Fruit fly (Drosophila melanogaster) whole organism, embryonic: ENCODE measurements around the gene Sgf11.
A peak's percentile ranks its signal among the peaks of the same experiment; 100 is the strongest.

Experiments used
- CG10209 ChIP-seq: fragments of 200-800 bp; sonication (Bioruptor generic); optimal IDR thresholded peaks from 3 replicates; lab custom pipeline; 2017; ENCODE audit warnings: missing biosample characterization, mild to moderate bottlenecking, missing genetic modification characterization, missing genetic modification reagents
- CG11560 ChIP-seq: fragments of 200-800 bp; sonication (Bioruptor generic); IDR thresholded peaks from 3 replicates; pipeline ENCODE4 v1.3.6; 2022; ENCODE audit warnings: missing biosample characterization, missing genetic modification characterization
- CG12769 ChIP-seq: fragments of 200-800 bp; sonication (Bioruptor generic); optimal IDR thresholded peaks from 2 replicates; lab custom pipeline; 2019; ENCODE audit warnings: missing biosample characterization, mild to moderate bottlenecking, missing genetic modification characterization, moderate library complexity
- CG13287 ChIP-seq: fragments of 200-800 bp; sonication (Bioruptor generic); IDR thresholded peaks from 2 replicates; pipeline ENCODE4 v1.3.6; 2022; ENCODE audit warnings: missing biosample characterization, missing genetic modification characterization; ENCODE audit not compliant: partially characterized antibody
- CG13424 ChIP-seq: fragments of 200-800 bp; sonication (Bioruptor generic); optimal IDR thresholded peaks from 2 replicates; lab custom pipeline; 2019; ENCODE audit warnings: missing biosample characterization, mild to moderate bottlenecking, missing genetic modification characterization, moderate library complexity
- CG1602 ChIP-seq: fragments of 200-800 bp; sonication (Bioruptor generic); optimal IDR thresholded peaks from 3 replicates; lab custom pipeline; 2016; ENCODE audit warnings: missing biosample characterization, missing genetic modification characterization
- CG1603 ChIP-seq: fragments of 200-800 bp; sonication (Bioruptor generic); optimal IDR thresholded peaks from 2 replicates; lab custom pipeline; 2019; ENCODE audit warnings: missing biosample characterization, mild to moderate bottlenecking, missing genetic modification characterization, moderate library complexity
- CG17328 ChIP-seq: fragments of 200-800 bp; sonication (Bioruptor generic); IDR thresholded peaks from 2 replicates; pipeline ENCODE4 v1.3.6; 2022; ENCODE audit warnings: missing biosample characterization, missing genetic modification characterization
- CG17802 ChIP-seq: fragments of 200-800 bp; sonication (Bioruptor generic); optimal IDR thresholded peaks from 2 replicates; lab custom pipeline; 2018; ENCODE audit warnings: missing biosample characterization, mild to moderate bottlenecking, missing genetic modification characterization, moderate library complexity
- CG2116 ChIP-seq: fragments of 200-800 bp; sonication (Bioruptor generic); optimal IDR thresholded peaks from 3 replicates; lab custom pipeline; 2018; ENCODE audit warnings: missing biosample characterization, mild to moderate bottlenecking, missing genetic modification characterization
- CG2129 ChIP-seq: fragments of 200-800 bp; sonication (Bioruptor generic); IDR thresholded peaks from 2 replicates; pipeline ENCODE4 v1.3.6; 2022; ENCODE audit warnings: missing biosample characterization, missing genetic modification characterization; ENCODE audit not compliant: partially characterized antibody
- CG2678 ChIP-seq: fragments of 200-800 bp; sonication (Bioruptor generic); optimal IDR thresholded peaks from 3 replicates; lab custom pipeline; 2019; ENCODE audit warnings: missing biosample characterization, mild to moderate bottlenecking, missing genetic modification characterization, moderate library complexity
- CG2875 ChIP-seq: fragments of 200-800 bp; sonication (Bioruptor generic); optimal IDR thresholded peaks from 2 replicates; lab custom pipeline; 2017; ENCODE audit warnings: missing biosample characterization, mild to moderate bottlenecking, missing genetic modification characterization, missing genetic modification reagents
- CG30403 ChIP-seq: fragments of 200-800 bp; sonication (Bioruptor generic); optimal IDR thresholded peaks from 3 replicates; lab custom pipeline; 2016; ENCODE audit warnings: missing biosample characterization, missing genetic modification characterization
- CG31388 ChIP-seq: fragments of 200-800 bp; sonication (Bioruptor generic); optimal IDR thresholded peaks from 2 replicates; lab custom pipeline; 2016; ENCODE audit warnings: missing biosample characterization, missing genetic modification characterization
- CG31441 ChIP-seq: fragments of 200-800 bp; sonication (Bioruptor generic); IDR thresholded peaks from 2 replicates; pipeline ENCODE4 v1.3.6; 2022; ENCODE audit warnings: missing biosample characterization, missing genetic modification characterization
- CG34422 ChIP-seq: fragments of 200-800 bp; sonication (Bioruptor generic); IDR thresholded peaks from 3 replicates; pipeline ENCODE4 v1.3.6; 2022; ENCODE audit warnings: missing biosample characterization, missing genetic modification characterization
- CG5245 ChIP-seq: fragments of 200-800 bp; sonication (Bioruptor generic); optimal IDR thresholded peaks from 3 replicates; lab custom pipeline; 2016; ENCODE audit warnings: missing biosample characterization, missing genetic modification characterization
- CG7839 ChIP-seq: fragments of 200-800 bp; sonication (Bioruptor generic); optimal IDR thresholded peaks from 3 replicates; lab custom pipeline; 2018; ENCODE audit warnings: missing biosample characterization, mild to moderate bottlenecking, missing genetic modification characterization, moderate library complexity
- CG9797 ChIP-seq: fragments of 200-800 bp; sonication (Bioruptor generic); optimal IDR thresholded peaks from 3 replicates; lab custom pipeline; 2018; ENCODE audit warnings: missing biosample characterization, mild to moderate bottlenecking, missing genetic modification characterization
- CHES-1-like ChIP-seq: fragments of 200-800 bp; sonication (Bioruptor generic); optimal IDR thresholded peaks from 2 replicates; lab custom pipeline; 2016; ENCODE audit warnings: missing biosample characterization, missing genetic modification characterization
- Chrac-16 ChIP-seq: fragments of 200-800 bp; sonication (Bioruptor generic); optimal IDR thresholded peaks from 3 replicates; lab custom pipeline; 2016; ENCODE audit warnings: missing biosample characterization, missing genetic modification characterization
- Dip3 ChIP-seq: fragments of 200-800 bp; sonication (Bioruptor generic); optimal IDR thresholded peaks from 3 replicates; lab custom pipeline; 2016; ENCODE audit warnings: missing biosample characterization, missing genetic modification characterization
- Dref ChIP-seq: fragments of 200-800 bp; sonication (Bioruptor generic); IDR thresholded peaks from 2 replicates; pipeline ENCODE4 v1.3.6; 2022; ENCODE audit warnings: missing biosample characterization, missing genetic modification characterization
- ERR ChIP-seq: fragments of 200-800 bp; sonication (Bioruptor generic); optimal IDR thresholded peaks from 2 replicates; lab custom pipeline; 2016; ENCODE audit warnings: missing biosample characterization, missing genetic modification characterization
- Fer1 ChIP-seq: fragments of 200-800 bp; sonication (Bioruptor generic); optimal IDR thresholded peaks from 2 replicates; lab custom pipeline; 2017; ENCODE audit warnings: missing biosample characterization, mild to moderate bottlenecking, missing genetic modification characterization
- GATAe ChIP-seq: fragments of 200-800 bp; sonication (Bioruptor generic); conservative IDR thresholded peaks from 2 replicates; pipeline ENCODE4 v1.3.6; 2022; ENCODE audit warnings: missing biosample characterization, missing genetic modification characterization
- HLH54F ChIP-seq: fragments of 200-800 bp; sonication (Bioruptor generic); optimal IDR thresholded peaks from 3 replicates; lab custom pipeline; 2016; ENCODE audit warnings: missing biosample characterization, missing genetic modification characterization
- HmgZ ChIP-seq: fragments of 200-800 bp; sonication (Bioruptor generic); optimal IDR thresholded peaks from 2 replicates; lab custom pipeline; 2018; ENCODE audit warnings: missing biosample characterization, mild to moderate bottlenecking, missing genetic modification characterization
- Hr3 ChIP-seq: fragments of 200-800 bp; sonication (Bioruptor generic); optimal IDR thresholded peaks from 3 replicates; lab custom pipeline; 2016; ENCODE audit warnings: missing biosample characterization, missing genetic modification characterization
- Meics ChIP-seq: fragments of 200-800 bp; sonication (Bioruptor generic); optimal IDR thresholded peaks from 2 replicates; lab custom pipeline; 2017; ENCODE audit warnings: missing biosample characterization, mild to moderate bottlenecking, missing genetic modification characterization
- Myb ChIP-seq: fragments of 200-800 bp; sonication (Bioruptor generic); optimal IDR thresholded peaks from 2 replicates; lab custom pipeline; 2016; ENCODE audit warnings: missing biosample characterization, missing genetic modification characterization
- Sry-δ ChIP-seq: fragments of 200-800 bp; sonication (Bioruptor generic); optimal IDR thresholded peaks from 2 replicates; lab custom pipeline; 2016; ENCODE audit warnings: missing biosample characterization, missing genetic modification characterization
- TFAM ChIP-seq: fragments of 200-800 bp; sonication (Bioruptor generic); optimal IDR thresholded peaks from 2 replicates; lab custom pipeline; 2017; ENCODE audit warnings: missing biosample characterization, missing genetic modification characterization, inconsistent platforms
- Trl ChIP-seq, 3 experiments: fragments of >200 bp in 2 of 3; fragments of 200-800 bp in 1 of 3; sonication (Bioruptor generic) in 1 of 3; optimal IDR thresholded peaks; 2 replicates in 1 of 3; 3 replicates in 2 of 3; lab custom pipeline; 2016 to 2017; ENCODE audit warnings: missing biosample characterization in 1 of 3, missing genetic modification characterization in 1 of 3
- ase ChIP-seq: fragments of 200-800 bp; sonication (Bioruptor generic); IDR thresholded peaks from 3 replicates; pipeline ENCODE4 v1.3.6; 2022; ENCODE audit warnings: missing biosample characterization, missing genetic modification characterization
- bcd ChIP-seq: fragments of 200-800 bp; sonication (Bioruptor generic); optimal IDR thresholded peaks from 2 replicates; lab custom pipeline; 2017; ENCODE audit warnings: missing biosample characterization, mild to moderate bottlenecking, missing genetic modification characterization
- dpn ChIP-seq, 2 experiments: fragments of 200-800 bp; sonication (Bioruptor generic); optimal IDR thresholded peaks; 3 replicates each; lab custom pipeline; 2016; ENCODE audit warnings: missing biosample characterization in 2 of 2, missing genetic modification characterization in 2 of 2
- hb ChIP-seq: fragments of 200-800 bp; sonication (Bioruptor generic); IDR thresholded peaks from 3 replicates; pipeline ENCODE4 v1.3.6; 2022; ENCODE audit warnings: missing biosample characterization, missing genetic modification characterization; ENCODE audit not compliant: partially characterized antibody
- jumu ChIP-seq: fragments of 200-800 bp; sonication (Bioruptor generic); optimal IDR thresholded peaks from 3 replicates; lab custom pipeline; 2016; ENCODE audit warnings: missing biosample characterization, missing genetic modification characterization
- kah ChIP-seq: fragments of 200-800 bp; sonication (Bioruptor generic); optimal IDR thresholded peaks from 2 replicates; lab custom pipeline; 2018; ENCODE audit warnings: missing biosample characterization, mild to moderate bottlenecking, missing genetic modification characterization
- nom ChIP-seq: fragments of 200-800 bp; sonication (Bioruptor generic); optimal IDR thresholded peaks from 2 replicates; lab custom pipeline; 2017; ENCODE audit warnings: missing biosample characterization, missing genetic modification characterization, mild to moderate bottlenecking, moderate library complexity, missing genetic modification reagents
- onecut ChIP-seq: fragments of 200-800 bp; sonication (Bioruptor generic); IDR thresholded peaks from 2 replicates; pipeline ENCODE4 v1.3.6; 2022; ENCODE audit warnings: missing biosample characterization, missing genetic modification characterization
- p53 ChIP-seq: fragments of 200-800 bp; sonication (Bioruptor generic); optimal IDR thresholded peaks from 2 replicates; lab custom pipeline; 2016; ENCODE audit warnings: missing biosample characterization, missing genetic modification characterization
- pzg ChIP-seq: fragments of 200-800 bp; sonication (Bioruptor generic); optimal IDR thresholded peaks from 3 replicates; lab custom pipeline; 2018; ENCODE audit warnings: missing biosample characterization, mild to moderate bottlenecking, missing genetic modification characterization, moderate library complexity
- sens ChIP-seq: fragments of 200-800 bp; sonication (Bioruptor generic); peaks from one replicate; lab custom pipeline; 2016; ENCODE audit warnings: missing biosample characterization, missing genetic modification characterization
- slbo ChIP-seq: fragments of 200-800 bp; sonication (Bioruptor generic); IDR thresholded peaks from 2 replicates; pipeline ENCODE4 v1.3.6; 2022; ENCODE audit warnings: missing biosample characterization, missing genetic modification characterization
- tin ChIP-seq: fragments of 200-800 bp; sonication (Bioruptor generic); optimal IDR thresholded peaks from 3 replicates; lab custom pipeline; 2016; ENCODE audit warnings: missing biosample characterization, missing genetic modification characterization
- zfh1 ChIP-seq: fragments of 200-800 bp; sonication (Bioruptor generic); IDR thresholded peaks from 3 replicates; pipeline ENCODE4 v1.3.6; 2022; ENCODE audit warnings: missing biosample characterization, missing genetic modification characterization

The Sgf11 gene

dm6 chr3L:18672986-18673633 lies 8.5 kb downstream of the Sgf11 start, which contains the start of gene Capr (continued):
- TF ChIP-seq CG2116 (GFP tag; lab: Kevin White, UChicago) (peak; percentile 93), CG9797 (peak; percentile 51), CG2129 (GFP tag; lab: Robert Waterston, UW) (peak; percentile 99), pzg (peak; percentile 93), ERR (peak; percentile 32), CG31388 (GFP tag; lab: Kevin White, UChicago) (no peak), p53 (GFP tag; lab: Kevin White, UChicago) (peak; percentile 65), Dref (GFP tag; lab: Robert Waterston, UW) (peak; percentile 99), CG2678 (tag; lab: Kevin White, UChicago) (peak; percentile 25), Myb (GFP tag; lab: Kevin White, UChicago) (peak; percentile 67), sens (peak; percentile 64), CG5245 (GFP tag; lab: Kevin White, UChicago) (peak; percentile 5), ase (GFP tag; lab: Robert Waterston, UW) (no peak), Meics (GFP tag; lab: Kevin White, UChicago) (peak; percentile 17), CG13287 (peak; percentile 100), CG2875 (GFP tag; lab: Kevin White, UChicago) (no peak), slbo (GFP tag; lab: Robert Waterston, UW) (peak; percentile 57), CG10209 (GFP tag; lab: Kevin White, UChicago) (no peak), Fer1 (GFP tag; lab: Kevin White, UChicago) (peak; percentile 5), CG11560 (tag; lab: Robert Waterston, UW) (peak; percentile 60; the same call in 2 of the 3 replicates), Hr3 (GFP tag; lab: Kevin White, UChicago) (no peak), onecut (peak; percentile 48; the same call in 1 of the 2 replicates), jumu (GFP tag; lab: Kevin White, UChicago) (peak; percentile 38), CG34422 (GFP tag; lab: Robert Waterston, UW) (peak; percentile 54; the same call in 1 of the 3 replicates), HLH54F (GFP tag; lab: Kevin White, UChicago) (peak; percentile 13), Chrac-16 (GFP tag; lab: Kevin White, UChicago) (peak; percentile 5), CG7839 (tag; lab: Kevin White, UChicago) (peak; percentile 13), TFAM (no peak), CG30403 (GFP tag; lab: Kevin White, UChicago) (peak; percentile 11), bcd (GFP tag; lab: Kevin White, UChicago) (peak; percentile 11), Sry-δ (GFP tag; lab: Kevin White, UChicago) (peak; percentile 99), tin (GFP tag; lab: Kevin White, UChicago) (peak; percentile 21), CHES-1-like (GFP tag; lab: Kevin White, UChicago) (peak; percentile 45), CG12769 (no peak), HmgZ (peak; percentile 69), hb (GFP tag; lab: Robert Waterston, UW) (peak; percentile 100), dpn (GFP tag; optimal IDR thresholded peaks at IDR 0.05; lab: Kevin White, UChicago) (peak in 1 of 2 experiments; percentile 23), CG17802 (peak; percentile 14), Trl (optimal IDR thresholded peaks at IDR 0.05; lab: Kevin White, UChicago) (no peak), Trl (GFP tag; optimal IDR thresholded peaks at IDR 0.05; lab: Kevin White, UChicago) (peak; percentile 39), CG31441 (0 out of 2 replicates have a peak, but pooled peaks have one; percentile 1), zfh1 (peak; percentile 46; the same call in 1 of the 3 replicates), CG1602 (peak; percentile 12), CG13424 (tag; lab: Kevin White, UChicago) (peak; percentile 2), GATAe (no peak), nom (GFP tag; lab: Kevin White, UChicago) (peak; percentile 22), Dip3 (GFP tag; lab: Kevin White, UChicago) (no peak), CG1603 (peak; percentile 83), kah (GFP tag; lab: Kevin White, UChicago) (no peak), CG17328 (GFP tag; lab: Robert Waterston, UW) (0 out of 2 replicates have a peak, but pooled peaks have one; percentile 6)
